2 fruit fly cellular contexts compared by ENCODE assay signal in the genomic region with DNA sequence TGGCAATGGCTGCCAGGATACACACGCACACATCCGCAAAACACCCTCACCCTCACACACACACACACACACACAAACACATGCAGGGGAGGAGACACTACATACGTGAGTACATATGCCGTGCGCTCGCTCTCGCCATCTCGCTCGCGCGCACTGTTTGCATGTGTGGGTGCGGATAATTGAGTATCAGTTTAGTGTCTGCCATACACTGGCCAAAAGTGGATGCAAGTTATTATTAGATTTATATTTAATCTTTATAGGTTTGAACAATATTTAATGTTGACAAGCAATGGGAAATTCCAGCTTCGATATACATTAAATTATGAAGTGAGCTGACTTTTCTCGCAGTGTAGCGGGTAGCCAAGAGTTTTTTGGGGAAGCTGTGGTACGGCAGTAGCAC.
TF ChIP-seq lines count a peak whose summit lies in the region.

No protein-coding gene starts in this region.

TF ChIP-seq in whole organism, embryonic, 481 proteins besides CTCF, POLR2A, EP300 and RAD21 (continued from another document and continues in another):
- peak; percentile 45 for TF ChIP-seq Atf6 (GFP tag; IDR thresholded peaks at IDR 0.05; lab: Robert Waterston, UW)
- TF ChIP-seq usp (GFP tag; optimal IDR thresholded peaks at IDR 0.05; lab: Kevin White, UChicago), result no peak
- TF ChIP-seq ase (GFP tag; IDR thresholded peaks at IDR 0.05; lab: Robert Waterston, UW), result 0 out of 3 replicates have a peak, but pooled peaks have one; percentile 48
- peak; percentile 24 for TF ChIP-seq CG1832 (GFP tag; optimal IDR thresholded peaks at IDR 0.05; lab: Kevin White, UChicago)
- TF ChIP-seq Dip2 (GFP tag; IDR thresholded peaks at IDR 0.05; lab: Robert Waterston, UW), result no peak
- TF ChIP-seq danr (GFP tag; IDR thresholded peaks at IDR 0.05; lab: Robert Waterston, UW), result 0 out of 2 replicates have a peak, but pooled peaks have one; percentile 15
- TF ChIP-seq mam (GFP tag; optimal IDR thresholded peaks at IDR 0.05; lab: Kevin White, UChicago), result peak; percentile 28
- peak; percentile 75 for TF ChIP-seq ci (GFP tag; IDR thresholded peaks at IDR 0.05; lab: Robert Waterston, UW)
- peak; percentile 73 for TF ChIP-seq CG11504 (tag; optimal IDR thresholded peaks at IDR 0.05; lab: Kevin White, UChicago)
- peak; percentile 35; the same call in 1 of the 2 replicates for TF ChIP-seq ttk (GFP tag; IDR thresholded peaks at IDR 0.05; lab: Robert Waterston, UW)
- peak; percentile 36; the same call in 1 of the 2 replicates for TF ChIP-seq sim (GFP tag; IDR thresholded peaks at IDR 0.05; lab: Robert Waterston, UW)
- TF ChIP-seq sens (GFP tag; lab: Kevin White, UChicago), result peak; percentile 90
- TF ChIP-seq HLH4C (GFP tag; IDR thresholded peaks at IDR 0.05; lab: Robert Waterston, UW; ENCODE audit: partially characterized antibody), result no peak
- peak; percentile 56; the same call in 1 of the 2 replicates for TF ChIP-seq CG11085 (GFP tag; IDR thresholded peaks at IDR 0.05; lab: Robert Waterston, UW)
- peak; percentile 52 for TF ChIP-seq CG18476 (GFP tag; optimal IDR thresholded peaks at IDR 0.05; lab: Kevin White, UChicago)
- TF ChIP-seq sima (GFP tag; optimal IDR thresholded peaks at IDR 0.05; lab: Kevin White, UChicago), result no peak
- no peak for TF ChIP-seq Dip3 (GFP tag; optimal IDR thresholded peaks at IDR 0.05; lab: Kevin White, UChicago)
- no peak for TF ChIP-seq unc-4 (GFP tag; IDR thresholded peaks at IDR 0.05; lab: Robert Waterston, UW; ENCODE audit: partially characterized antibody)
- TF ChIP-seq chif (GFP tag; optimal IDR thresholded peaks at IDR 0.05; lab: Kevin White, UChicago), result peak in 1 of 2 experiments; percentile 62
- TF ChIP-seq HmgD (GFP tag; optimal IDR thresholded peaks at IDR 0.05; lab: Kevin White, UChicago), result no peak
- TF ChIP-seq PHDP (tag; optimal IDR thresholded peaks at IDR 0.05; lab: Kevin White, UChicago), result peak; percentile 57
- peak; percentile 57 for TF ChIP-seq HHEX (GFP tag; optimal IDR thresholded peaks at IDR 0.05; lab: Kevin White, UChicago)
- no peak for TF ChIP-seq CG7928 (GFP tag; optimal IDR thresholded peaks at IDR 0.05; lab: Kevin White, UChicago)
- peak in 1 of 2 experiments; percentile 73 for TF ChIP-seq bsh (GFP tag; optimal IDR thresholded peaks at IDR 0.05; lab: Kevin White, UChicago)
- TF ChIP-seq zfh1 (GFP tag; IDR thresholded peaks at IDR 0.05; lab: Robert Waterston, UW), result peak; percentile 76; the same call in 2 of the 3 replicates
- TF ChIP-seq gsb (GFP tag; IDR thresholded peaks at IDR 0.05; lab: Robert Waterston, UW), result no peak
- TF ChIP-seq Rx (GFP tag; IDR thresholded peaks at IDR 0.05; lab: Robert Waterston, UW), result peak; percentile 43
- peak; percentile 81 for TF ChIP-seq Fer1 (GFP tag; optimal IDR thresholded peaks at IDR 0.05; lab: Kevin White, UChicago)
- TF ChIP-seq CG30020 (tag; optimal IDR thresholded peaks at IDR 0.05; lab: Kevin White, UChicago), result peak; percentile 12
- no peak for TF ChIP-seq Bdp1 (GFP tag; optimal IDR thresholded peaks at IDR 0.05; lab: Kevin White, UChicago)
- no peak for TF ChIP-seq bbx (GFP tag; IDR thresholded peaks at IDR 0.05; lab: Robert Waterston, UW; ENCODE audit: partially characterized antibody)
- peak; percentile 23 for TF ChIP-seq schlank (tag; optimal IDR thresholded peaks at IDR 0.05; lab: Kevin White, UChicago)
- peak; percentile 75 for TF ChIP-seq CG13775 (GFP tag; optimal IDR thresholded peaks at IDR 0.05; lab: Kevin White, UChicago)
- TF ChIP-seq Six4 (GFP tag; optimal IDR thresholded peaks at IDR 0.05; lab: Kevin White, UChicago), result peak; percentile 25
- TF ChIP-seq gfzf (GFP tag; optimal IDR thresholded peaks at IDR 0.05; lab: Kevin White, UChicago), result no peak
- TF ChIP-seq CG7987 (GFP tag; optimal IDR thresholded peaks at IDR 0.05; lab: Kevin White, UChicago), result peak; percentile 7
- TF ChIP-seq D19A (tag; optimal IDR thresholded peaks at IDR 0.05; lab: Kevin White, UChicago), result peak; percentile 64
- no peak for TF ChIP-seq Myb (GFP tag; optimal IDR thresholded peaks at IDR 0.05; lab: Kevin White, UChicago)
- TF ChIP-seq btn (GFP tag; optimal IDR thresholded peaks at IDR 0.05; lab: Kevin White, UChicago), result no peak
- TF ChIP-seq CG3726 (GFP tag; IDR thresholded peaks at IDR 0.05; lab: Robert Waterston, UW), result no peak
- TF ChIP-seq NfI (GFP tag; optimal IDR thresholded peaks at IDR 0.05; lab: Kevin White, UChicago), result peak; percentile 61
- no peak for TF ChIP-seq hbn (GFP tag; IDR thresholded peaks at IDR 0.05; lab: Robert Waterston, UW; ENCODE audit: partially characterized antibody)
- TF ChIP-seq Neu2 (GFP tag; optimal IDR thresholded peaks at IDR 0.05; lab: Kevin White, UChicago; ENCODE audit: borderline replicate concordance), result no peak
- peak; percentile 34 for TF ChIP-seq nerfin-1 (tag; optimal IDR thresholded peaks at IDR 0.05; lab: Kevin White, UChicago)
- TF ChIP-seq psq (GFP tag; optimal IDR thresholded peaks at IDR 0.05; lab: Kevin White, UChicago), result no peak
- peak; percentile 50 for TF ChIP-seq cwo (GFP tag; optimal IDR thresholded peaks at IDR 0.05; lab: Kevin White, UChicago)
- TF ChIP-seq CG33557 (GFP tag; optimal IDR thresholded peaks at IDR 0.05; lab: Kevin White, UChicago), result peak; percentile 50
- peak; percentile 74 for TF ChIP-seq CG7556 (GFP tag; optimal IDR thresholded peaks at IDR 0.05; lab: Kevin White, UChicago)
- TF ChIP-seq slou (GFP tag; optimal IDR thresholded peaks at IDR 0.05; lab: Kevin White, UChicago), result peak; percentile 51
- TF ChIP-seq NC2α (GFP tag; optimal IDR thresholded peaks at IDR 0.05; lab: Kevin White, UChicago), result no peak
- peak; percentile 70 for TF ChIP-seq Hmr (GFP tag; optimal IDR thresholded peaks at IDR 0.05; lab: Kevin White, UChicago)
- TF ChIP-seq amos (GFP tag; IDR thresholded peaks at IDR 0.05; lab: Robert Waterston, UW; ENCODE audit: partially characterized antibody), result no peak
- peak; percentile 63 for TF ChIP-seq CG6854 (GFP tag; optimal IDR thresholded peaks at IDR 0.05; lab: Kevin White, UChicago)
- peak; percentile 44; the same call in 1 of the 2 replicates for TF ChIP-seq CG11696 (GFP tag; IDR thresholded peaks at IDR 0.05; lab: Robert Waterston, UW)
- peak; percentile 35 for TF ChIP-seq caup (GFP tag; optimal IDR thresholded peaks at IDR 0.05; lab: Kevin White, UChicago; ENCODE audit: severe bottlenecking)
- peak; percentile 49; the same call in 1 of the 2 replicates for TF ChIP-seq esg (GFP tag; conservative IDR thresholded peaks at IDR 0.05; lab: Robert Waterston, UW)
- peak; percentile 63 for TF ChIP-seq az2 (GFP tag; optimal IDR thresholded peaks at IDR 0.05; lab: Kevin White, UChicago)
- TF ChIP-seq Hey (tag; optimal IDR thresholded peaks at IDR 0.05; lab: Kevin White, UChicago), result peak; percentile 45
- no peak for TF ChIP-seq pb (GFP tag; optimal IDR thresholded peaks at IDR 0.05; lab: Kevin White, UChicago)
- peak; percentile 77 for TF ChIP-seq Xrp1 (GFP tag; IDR thresholded peaks at IDR 0.05; lab: Robert Waterston, UW)
- TF ChIP-seq pum (GFP tag; optimal IDR thresholded peaks at IDR 0.05; lab: Kevin White, UChicago), result peak; percentile 33

TF ChIP-seq in whole organism, prepupa, 60 proteins besides CTCF, POLR2A, EP300 and RAD21 (continued from another document):
- no peak for TF ChIP-seq Hr4 (GFP tag; optimal IDR thresholded peaks at IDR 0.05; lab: Kevin White, UChicago)
- no peak for TF ChIP-seq Eip93F (GFP tag; optimal IDR thresholded peaks at IDR 0.05; lab: Kevin White, UChicago)
- TF ChIP-seq Blimp-1 (GFP tag; optimal IDR thresholded peaks at IDR 0.05; lab: Kevin White, UChicago), result no peak
- TF ChIP-seq CG8119 (GFP tag; IDR thresholded peaks at IDR 0.05; lab: Robert Waterston, UW), result no peak
- TF ChIP-seq fkh (GFP tag; optimal IDR thresholded peaks at IDR 0.05; lab: Kevin White, UChicago), result peak; percentile 11
- TF ChIP-seq Eip78C (GFP tag; lab: Kevin White, UChicago), result peak; percentile 76
- TF ChIP-seq CG34406 (GFP tag; optimal IDR thresholded peaks at IDR 0.05; lab: Kevin White, UChicago), result no peak
- TF ChIP-seq CG4318 (GFP tag; optimal IDR thresholded peaks at IDR 0.05; lab: Kevin White, UChicago), result peak; percentile 21
- TF ChIP-seq esn (GFP tag; optimal IDR thresholded peaks at IDR 0.05; lab: Kevin White, UChicago), result peak; percentile 20
- peak; percentile 3 for TF ChIP-seq CG8632 (GFP tag; optimal IDR thresholded peaks at IDR 0.05; lab: Kevin White, UChicago)
- peak; percentile 38 for TF ChIP-seq CG3032 (tag; optimal IDR thresholded peaks at IDR 0.05; lab: Kevin White, UChicago)
- TF ChIP-seq Hr39 (GFP tag; optimal IDR thresholded peaks at IDR 0.05; lab: Kevin White, UChicago), result peak; percentile 0
- TF ChIP-seq salr (GFP tag; optimal IDR thresholded peaks at IDR 0.05; lab: Kevin White, UChicago), result no peak
- TF ChIP-seq eg (GFP tag; IDR thresholded peaks at IDR 0.05; lab: Robert Waterston, UW), result no peak
- no peak for TF ChIP-seq Eip75B (GFP tag; optimal IDR thresholded peaks at IDR 0.05; lab: Kevin White, UChicago)
- TF ChIP-seq CG6808 (GFP tag; optimal IDR thresholded peaks at IDR 0.05; lab: Kevin White, UChicago), result peak; percentile 34
- TF ChIP-seq achi (GFP tag; optimal IDR thresholded peaks at IDR 0.05; lab: Kevin White, UChicago), result no peak
- peak; percentile 55 for TF ChIP-seq svp (GFP tag; lab: Kevin White, UChicago)
- no peak for TF ChIP-seq CG31627 (GFP tag; optimal IDR thresholded peaks at IDR 0.05; lab: Kevin White, UChicago)
- no peak for TF ChIP-seq CG7368 (GFP tag; optimal IDR thresholded peaks at IDR 0.05; lab: Kevin White, UChicago)
- peak; percentile 9 for TF ChIP-seq CG10631 (GFP tag; optimal IDR thresholded peaks at IDR 0.05; lab: Kevin White, UChicago)
- no peak for TF ChIP-seq CG11294 (GFP tag; IDR thresholded peaks at IDR 0.05; lab: Robert Waterston, UW)
- peak; percentile 5 for TF ChIP-seq acj6 (GFP tag; optimal IDR thresholded peaks at IDR 0.05; lab: Kevin White, UChicago)
- peak; percentile 34 for TF ChIP-seq CG10669 (GFP tag; optimal IDR thresholded peaks at IDR 0.05; lab: Kevin White, UChicago)
- peak; percentile 1 for TF ChIP-seq Smox (GFP tag; optimal IDR thresholded peaks at IDR 0.05; lab: Kevin White, UChicago)
- no peak for TF ChIP-seq Lpt (GFP tag; optimal IDR thresholded peaks at IDR 0.05; lab: Kevin White, UChicago)
- peak; percentile 26 for TF ChIP-seq Met (GFP tag; optimal IDR thresholded peaks at IDR 0.05; lab: Kevin White, UChicago)
- TF ChIP-seq CG3919 (GFP tag; optimal IDR thresholded peaks at IDR 0.05; lab: Kevin White, UChicago), result no peak
- TF ChIP-seq Sox14 (GFP tag; optimal IDR thresholded peaks at IDR 0.05; lab: Kevin White, UChicago), result no peak
- no peak for TF ChIP-seq CG11902 (GFP tag; optimal IDR thresholded peaks at IDR 0.05; lab: Kevin White, UChicago)
- TF ChIP-seq CG32006 (GFP tag; optimal IDR thresholded peaks at IDR 0.05; lab: Kevin White, UChicago), result peak; percentile 14
